Fruit fly (Drosophila melanogaster): ENCODE measurements around the gene VhaM9.7-a.

- TF ChIP-seq Pif1B (GFP tag; optimal IDR thresholded peaks at IDR 0.05) (no peak), fd96Ca (GFP tag; IDR thresholded peaks at IDR 0.05) (no peak), CG12605 (GFP tag; IDR thresholded peaks at IDR 0.05) (no peak), gl (tag; optimal IDR thresholded peaks at IDR 0.05) (no peak), D1 (tag; optimal IDR thresholded peaks at IDR 0.05) (no peak)
These were observed 28.8 kb upstream of the VhaM9.7-a start for dm6 chr3L:4233603-4234277.
